Worm (Caenorhabditis elegans) whole organism, L2 larva: Measurements from ENCODE around the gene Y48C3A.18.

Experiments used
- C34F6.9 ChIP-seq: fragments of 150-350 bp; optimal IDR thresholded peaks from 2 replicates; lab custom pipeline; 2014; ENCODE audit warnings: missing biosample characterization, missing genetic modification characterization
- F13H6.1 ChIP-seq: sonication (generic microtip); optimal IDR thresholded peaks from 2 replicates; lab custom pipeline; 2016; ENCODE audit warnings: missing genetic modification characterization, missing compliant biosample characterization
- R02D3.7 ChIP-seq: fragments of 150-350 bp; optimal IDR thresholded peaks from 2 replicates; lab custom pipeline; 2014; ENCODE audit warnings: missing biosample characterization, missing genetic modification characterization
- alr-1 ChIP-seq: fragments of 150-350 bp; optimal IDR thresholded peaks from 2 replicates; lab custom pipeline; 2014; ENCODE audit warnings: missing biosample characterization, missing genetic modification characterization
- ceh-16 ChIP-seq: fragments of 150-350 bp; optimal IDR thresholded peaks from 2 replicates; lab custom pipeline; 2014; ENCODE audit warnings: missing biosample characterization, missing genetic modification characterization
- ceh-82 ChIP-seq: fragments of 150-350 bp; optimal IDR thresholded peaks from 2 replicates; lab custom pipeline; 2014; ENCODE audit warnings: missing biosample characterization, missing genetic modification characterization
- crh-2 ChIP-seq: sonication (generic microtip); optimal IDR thresholded peaks from 2 replicates; lab custom pipeline; 2017; ENCODE audit warnings: missing biosample characterization, missing genetic modification characterization
- dmd-4 ChIP-seq: sonication (generic microtip); optimal IDR thresholded peaks from 2 replicates; lab custom pipeline; 2017; ENCODE audit warnings: missing biosample characterization, missing genetic modification characterization
- egl-27 ChIP-seq: sonication (generic microtip); optimal IDR thresholded peaks from 3 replicates; lab custom pipeline; 2017; ENCODE audit warnings: missing biosample characterization, missing genetic modification reagents, missing genetic modification characterization
- elt-1 ChIP-seq: fragments of 150-350 bp; optimal IDR thresholded peaks from 2 replicates; lab custom pipeline; 2014; ENCODE audit warnings: missing biosample characterization, missing genetic modification characterization
- elt-3 ChIP-seq: sonication (generic microtip); optimal IDR thresholded peaks from 2 replicates; lab custom pipeline; 2017; ENCODE audit warnings: missing biosample characterization, missing genetic modification characterization
- gmeb-1 ChIP-seq: fragments of 150-350 bp; optimal IDR thresholded peaks from 2 replicates; lab custom pipeline; 2014; ENCODE audit warnings: missing biosample characterization, missing genetic modification characterization
- lin-11 ChIP-seq: fragments of 150-350 bp; sonication (generic microtip); optimal IDR thresholded peaks from 2 replicates; lab custom pipeline; 2014; ENCODE audit warnings: missing biosample characterization, missing genetic modification characterization, inconsistent platforms, mixed read lengths
- lsy-2 ChIP-seq, 2 experiments: fragments of 150-350 bp in 1 of 2; sonication (generic microtip) in 1 of 2; optimal IDR thresholded peaks; 2 replicates each; lab custom pipeline; 2014 to 2017; ENCODE audit warnings: missing biosample characterization in 2 of 2, missing genetic modification characterization in 2 of 2
- mab-5 ChIP-seq: fragments of 150-350 bp; optimal IDR thresholded peaks from 2 replicates; lab custom pipeline; 2014; ENCODE audit warnings: missing biosample characterization, missing genetic modification characterization
- nhr-10 ChIP-seq: sonication (generic microtip); optimal IDR thresholded peaks from 2 replicates; lab custom pipeline; 2017; ENCODE audit warnings: missing biosample characterization, missing genetic modification characterization
- nhr-129 ChIP-seq: fragments of 150-350 bp; optimal IDR thresholded peaks from 2 replicates; lab custom pipeline; 2014; ENCODE audit warnings: missing biosample characterization, missing genetic modification characterization
- nhr-237 ChIP-seq: fragments of 150-350 bp; optimal IDR thresholded peaks from 2 replicates; lab custom pipeline; 2014; ENCODE audit warnings: missing biosample characterization, missing genetic modification characterization
- nhr-6 ChIP-seq: fragments of 150-350 bp; optimal IDR thresholded peaks from 2 replicates; lab custom pipeline; 2014; ENCODE audit warnings: missing biosample characterization, missing genetic modification characterization
- nhr-77 ChIP-seq: fragments of 150-350 bp; optimal IDR thresholded peaks from 2 replicates; lab custom pipeline; 2014; ENCODE audit warnings: missing biosample characterization, missing genetic modification characterization
- peb-1 ChIP-seq: fragments of 150-350 bp; optimal IDR thresholded peaks from 2 replicates; lab custom pipeline; 2014; ENCODE audit warnings: missing biosample characterization, missing genetic modification characterization
- sem-4 ChIP-seq: fragments of 150-350 bp; optimal IDR thresholded peaks from 2 replicates; lab custom pipeline; 2014; ENCODE audit warnings: missing biosample characterization, missing genetic modification reagents, missing genetic modification characterization
- sma-3 ChIP-seq: sonication (generic microtip); optimal IDR thresholded peaks from 2 replicates; lab custom pipeline; 2016; ENCODE audit warnings: missing genetic modification reagents, missing genetic modification characterization, missing compliant biosample characterization
- snpc-4 ChIP-seq: fragments of 150-350 bp; optimal IDR thresholded peaks from 2 replicates; lab custom pipeline; 2014; ENCODE audit warnings: missing biosample characterization, missing genetic modification characterization
- unc-55 ChIP-seq: fragments of 150-350 bp; sonication (generic microtip); optimal IDR thresholded peaks from 3 replicates; lab custom pipeline; 2014; ENCODE audit warnings: missing biosample characterization, missing genetic modification reagents, missing genetic modification characterization
- unc-62 ChIP-seq: fragments of 150-350 bp; optimal IDR thresholded peaks from 2 replicates; lab custom pipeline; 2014; ENCODE audit warnings: missing biosample characterization, missing genetic modification reagents, missing genetic modification characterization
- zag-1 ChIP-seq: fragments of 150-350 bp; optimal IDR thresholded peaks from 2 replicates; lab custom pipeline; 2014; ENCODE audit warnings: missing biosample characterization, missing genetic modification characterization
- ztf-1 ChIP-seq: fragments of 200-800 bp; sonication (Bioruptor generic); conservative IDR thresholded peaks from 2 replicates; pipeline ENCODE4 v1.3.6; 2022; ENCODE audit warnings: missing genetic modification characterization, missing compliant biosample characterization
- ztf-11 ChIP-seq: sonication (generic microtip); optimal IDR thresholded peaks from 2 replicates; lab custom pipeline; 2017; ENCODE audit warnings: missing biosample characterization, missing genetic modification characterization

Y48C3A.18 gene

ce11 chrII:13389461-13389860 lies 23.0 kb upstream of the Y48C3A.18 start, which contains the start of gene Y48C3A.14:
Gene Y48C3A.14 (plus strand): TSS chrII:13389761.
- TF ChIP-seq mab-5 (tag; lab: Kevin White, UChicago) (no peak), egl-27 (tag; lab: Kevin White, UChicago) (no peak), unc-55 (no peak), lin-11 (tag; lab: Kevin White, UChicago) (no peak)

DNA sequence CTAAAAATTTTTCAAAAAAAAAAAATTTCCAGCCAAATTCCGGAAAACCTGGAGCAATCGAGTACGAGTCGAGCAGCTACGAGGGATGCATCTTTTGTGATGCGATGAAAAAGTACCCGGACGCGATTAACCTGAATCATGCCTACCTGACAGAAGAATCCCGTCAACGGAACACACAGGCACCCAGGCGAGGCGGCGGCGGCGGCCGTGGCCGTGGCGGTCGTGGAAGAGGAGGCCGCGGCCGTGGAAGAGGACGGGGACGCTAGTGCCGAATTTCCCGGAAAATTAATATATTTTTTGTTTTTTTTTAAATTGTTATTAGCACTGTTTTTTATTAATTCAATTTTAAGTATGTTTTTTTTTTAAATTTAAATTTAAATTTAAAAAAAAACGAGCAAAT lies 10.9 kb upstream of the Y48C3A.18 start:
- TF ChIP-seq nhr-10 (tag; lab: Kevin White, UChicago) = no peak
- TF ChIP-seq snpc-4 (tag; lab: Kevin White, UChicago) = no peak
- TF ChIP-seq ztf-1 (GFP tag; lab: Robert Waterston, UW) = no peak
- no peak for TF ChIP-seq nhr-237 (tag; lab: Kevin White, UChicago)
- TF ChIP-seq elt-1 (tag; lab: Kevin White, UChicago) = no peak
- TF ChIP-seq nhr-77 = no peak
- TF ChIP-seq sma-3 = no peak
- TF ChIP-seq unc-62 (GFP tag; lab: Kevin White, UChicago) = no peak
- TF ChIP-seq zag-1 = no peak

- TF ChIP-seq F13H6.1 (tag; lab: Kevin White, UChicago) (no peak), nhr-237 (tag; lab: Kevin White, UChicago) (no peak), nhr-6 (no peak), R02D3.7 (tag; lab: Kevin White, UChicago) (no peak), crh-2 (no peak), sma-3 (no peak), ceh-82 (tag; lab: Kevin White, UChicago) (no peak), ztf-11 (tag; lab: Kevin White, UChicago) (no peak), alr-1 (tag; lab: Kevin White, UChicago) (no peak), lsy-2 (tag; optimal IDR thresholded peaks at IDR 0.05; lab: Kevin White, UChicago) (no peak), C34F6.9 (tag; lab: Kevin White, UChicago) (no peak)
- TF ChIP-seq, all 48 proteins: peak for 0
Measured at ce11 chrII:13402680-13403079, 9.8 kb upstream of the Y48C3A.18 start, which contains the start of gene pinn-4. Gene pinn-4 (plus strand): TSS chrII:13402980.

ce11 chrII:13405840-13406239 lies 6.6 kb upstream of the Y48C3A.18 start, which contains the start of gene efl-2:
Gene efl-2 (plus strand): TSS chrII:13406140.
- TF ChIP-seq dmd-4 (tag; lab: Kevin White, UChicago) = no peak

DNA sequence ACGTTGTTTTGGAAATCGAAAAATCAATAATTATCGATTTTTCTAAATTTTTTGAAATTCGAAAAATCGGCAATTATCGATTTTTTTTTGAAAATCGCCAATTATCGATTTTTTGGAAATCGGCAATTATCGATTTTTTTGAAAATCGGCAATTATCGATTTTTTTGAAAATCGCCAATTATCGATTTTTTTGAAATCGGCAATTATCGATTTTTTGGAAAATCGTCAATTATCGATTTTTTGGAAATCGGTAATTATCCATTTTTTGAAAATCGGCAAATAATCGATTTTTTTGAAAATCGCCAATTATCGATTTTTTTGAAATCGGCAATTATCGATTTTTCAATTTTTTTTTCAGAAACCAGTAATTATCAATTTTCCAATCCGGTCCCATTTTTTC lies 1.7 kb downstream of the Y48C3A.18 start:
- TF ChIP-seq lsy-2 (tag; optimal IDR thresholded peaks at IDR 0.05; lab: Kevin White, UChicago) = no peak
- no peak for TF ChIP-seq ceh-16 (tag; lab: Kevin White, UChicago)
- TF ChIP-seq unc-55 = no peak
- no peak for TF ChIP-seq elt-3
- no peak for TF ChIP-seq sem-4 (tag; lab: Kevin White, UChicago)
- no peak for TF ChIP-seq ztf-1 (GFP tag; lab: Robert Waterston, UW)
- TF ChIP-seq mab-5 (tag; lab: Kevin White, UChicago) = no peak
- no peak for TF ChIP-seq alr-1 (tag; lab: Kevin White, UChicago)
- no peak for TF ChIP-seq zag-1
- TF ChIP-seq nhr-10 (tag; lab: Kevin White, UChicago) = no peak

ce11 chrII:13414554-13415057 lies 2.2 kb downstream of the Y48C3A.18 start, which contains the start of gene Y48E1C.1:
Gene Y48E1C.1 (plus strand): TSS chrII:13415007.
- no peak for TF ChIP-seq peb-1

DNA sequence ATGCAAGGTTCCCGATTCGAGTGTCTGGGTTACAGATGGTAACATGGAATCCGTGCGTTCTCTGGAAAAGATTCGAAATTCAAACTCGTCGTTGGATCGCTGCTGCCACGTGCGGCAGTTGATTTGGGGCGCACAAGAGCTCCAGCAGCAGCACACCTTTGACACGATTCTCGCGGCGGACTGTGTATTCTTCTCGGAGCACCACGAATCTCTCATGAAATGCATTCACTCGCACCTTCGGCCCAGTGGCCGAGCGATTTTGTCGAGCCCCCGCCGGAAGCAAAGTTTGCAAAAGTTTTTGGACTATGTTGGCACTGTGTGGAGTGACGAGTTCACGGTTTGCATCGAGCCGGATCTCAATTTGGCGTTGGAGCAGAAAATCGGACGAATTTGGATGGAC lies 4.1 kb downstream of the Y48C3A.18 start:
- TF ChIP-seq nhr-129 (tag; lab: Kevin White, UChicago) (no peak), unc-62 (GFP tag; lab: Kevin White, UChicago) (no peak), sem-4 (tag; lab: Kevin White, UChicago) (no peak), alr-1 (tag; lab: Kevin White, UChicago) (no peak), ceh-16 (tag; lab: Kevin White, UChicago) (no peak), gmeb-1 (no peak), elt-1 (tag; lab: Kevin White, UChicago) (no peak), F13H6.1 (tag; lab: Kevin White, UChicago) (no peak), nhr-237 (tag; lab: Kevin White, UChicago) (no peak)
- TF ChIP-seq, all 48 proteins: peak for 0
